Worm (Caenorhabditis elegans): ENCODE measurements around the gene ZK1320.9.
"Not testable (repeated sequence)": the region's sequence is repeated elsewhere in the genome, so short reads cannot be mapped to it uniquely, and the experiment has no call there.

The ZK1320.9 gene

DNA sequence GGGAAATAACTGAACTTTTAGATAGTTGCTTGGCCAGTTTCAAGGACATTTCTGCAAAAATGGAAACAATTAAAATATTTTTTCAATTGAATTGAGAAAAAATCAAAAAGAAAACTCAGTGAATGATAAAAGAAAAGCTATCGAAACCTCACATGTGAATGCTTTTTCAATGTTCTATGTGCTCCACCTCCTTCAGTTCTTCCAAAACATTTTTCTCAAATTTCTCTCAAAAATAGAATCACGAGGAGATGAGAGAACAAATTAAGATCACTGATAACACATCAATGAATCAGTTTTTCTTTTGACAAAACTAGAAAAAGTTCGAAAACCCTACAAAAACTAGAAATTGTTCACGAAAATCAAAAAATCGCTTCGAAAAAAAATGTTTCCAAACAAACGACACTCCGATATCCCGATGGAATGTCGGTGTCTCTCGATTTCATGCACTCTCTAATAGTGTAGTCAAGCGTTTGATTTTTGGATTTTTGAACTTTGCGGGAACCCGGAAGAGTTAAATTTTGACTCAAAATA lies at the start of gene ZK1320.9:
ZK1320.9 (minus strand) TSS at position 51 of the 531 bp plus-strand sequence.
- peak; percentile 34 for TF ChIP-seq nhr-129 (tag; optimal IDR thresholded peaks at IDR 0.05)
- peak; percentile 8 for TF ChIP-seq crh-2 (tag; optimal IDR thresholded peaks at IDR 0.05)
- no peak for TF ChIP-seq nhr-25 (tag; optimal IDR thresholded peaks at IDR 0.05)
- no peak for TF ChIP-seq mdl-1 (tag; optimal IDR thresholded peaks at IDR 0.05)
- TF ChIP-seq nhr-77 (tag; optimal IDR thresholded peaks at IDR 0.05) = no peak
- TF ChIP-seq nhr-10 (tag; optimal IDR thresholded peaks at IDR 0.05) = no peak
- TF ChIP-seq lsy-2 (tag; optimal IDR thresholded peaks at IDR 0.05) = peak in 1 of 2 experiments; percentile 46
- peak; percentile 19 for TF ChIP-seq C34F6.9 (tag; optimal IDR thresholded peaks at IDR 0.05)
- peak; percentile 25 for TF ChIP-seq unc-55 (GFP tag; optimal IDR thresholded peaks at IDR 0.05)
- peak; percentile 47 for TF ChIP-seq fos-1 (tag; optimal IDR thresholded peaks at IDR 0.05)
- peak; percentile 28 for TF ChIP-seq gmeb-1 (tag; optimal IDR thresholded peaks at IDR 0.05)
- peak; percentile 33 for TF ChIP-seq sma-9 (GFP tag; optimal IDR thresholded peaks at IDR 0.05)
- no peak for TF ChIP-seq sma-9 (tag; optimal IDR thresholded peaks at IDR 0.05)

DNA sequence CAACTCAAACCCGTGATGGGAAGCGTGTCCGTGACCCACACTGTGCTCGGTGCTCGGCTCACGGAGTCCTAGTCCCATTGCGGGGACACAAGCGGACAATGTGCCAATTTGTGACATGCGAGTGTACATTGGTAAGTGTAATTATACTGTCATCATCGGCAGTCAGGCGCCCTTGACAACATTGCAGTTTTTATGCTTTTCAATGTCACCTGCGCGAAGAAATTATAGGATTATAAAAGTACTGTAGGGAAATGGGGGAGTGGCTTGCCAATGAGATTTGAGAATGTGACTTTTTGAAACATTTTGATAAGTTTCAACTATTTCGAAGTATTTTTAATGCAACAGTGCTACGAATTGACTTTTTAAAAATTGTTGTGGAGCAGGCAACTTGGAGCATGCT lies 49.3 kb upstream of the ZK1320.9 start:
- TF ChIP-seq unc-39 (tag; optimal IDR thresholded peaks at IDR 0.05) (no peak), alr-1 (tag; optimal IDR thresholded peaks at IDR 0.05) (no peak), aly-2 (tag; optimal IDR thresholded peaks at IDR 0.05) (no peak), lin-13 (GFP tag; optimal IDR thresholded peaks at IDR 0.05) (no peak), ceh-16 (tag; optimal IDR thresholded peaks at IDR 0.05) (no peak), nhr-6 (tag; optimal IDR thresholded peaks at IDR 0.05) (no peak)

DNA sequence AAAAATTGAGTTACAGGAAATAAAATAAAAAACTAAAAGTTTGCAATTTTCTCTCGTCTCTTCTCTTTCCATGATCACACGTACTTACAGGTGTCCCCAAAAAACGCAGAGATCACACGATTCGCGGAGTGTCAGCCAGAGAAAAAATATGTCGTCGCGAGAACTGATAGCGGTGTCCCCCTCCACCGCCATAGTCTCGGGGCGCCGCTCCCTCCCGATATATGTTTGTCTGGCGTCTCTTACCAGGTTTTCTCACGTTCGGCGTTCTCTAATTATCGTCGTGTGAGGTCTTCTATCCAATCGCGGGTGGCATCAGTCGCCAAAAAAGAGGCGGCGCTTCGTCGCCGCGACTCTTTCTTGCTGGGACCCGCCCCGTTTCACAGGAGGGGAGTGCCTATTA lies 45.3 kb upstream of the ZK1320.9 start, which contains the start of gene mab-3:
mab-3 (plus strand) TSS at position 328 of the 400 bp plus-strand sequence.
- not testable (repeated sequence) for TF ChIP-seq ceh-16, dmd-4, skn-1 (tag; optimal IDR thresholded peaks at IDR 0.05)

DNA sequence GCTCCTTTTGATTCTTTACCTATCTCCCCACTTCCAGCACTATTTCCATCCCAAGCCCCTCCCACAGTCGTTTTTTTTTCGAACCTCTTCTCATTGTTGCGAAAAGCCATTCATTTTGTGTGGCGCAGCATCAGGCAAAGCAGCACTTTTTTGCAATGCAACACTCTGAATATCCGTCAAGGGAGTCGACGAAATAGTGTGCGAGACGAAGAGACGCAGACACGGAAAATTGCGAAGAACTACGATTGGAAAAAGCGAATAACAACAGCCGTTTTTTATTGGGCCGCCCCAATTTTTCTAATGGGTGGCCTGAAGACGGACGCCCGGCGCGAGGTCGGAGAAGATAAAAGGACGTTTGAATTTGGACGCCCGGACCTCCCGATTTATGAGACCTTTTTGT lies 43.4 kb upstream of the ZK1320.9 start:
- TF ChIP-seq nhr-11 (tag; optimal IDR thresholded peaks at IDR 0.05) (no peak), egl-27 (tag; optimal IDR thresholded peaks at IDR 0.05) (no peak), nhr-12 (tag; optimal IDR thresholded peaks at IDR 0.05) (no peak), nhr-77 (tag; optimal IDR thresholded peaks at IDR 0.05) (no peak), nhr-25 (tag; optimal IDR thresholded peaks at IDR 0.05) (no peak), elt-1 (tag; optimal IDR thresholded peaks at IDR 0.05) (no peak), sem-4 (tag; optimal IDR thresholded peaks at IDR 0.05) (no peak), crh-2 (tag; optimal IDR thresholded peaks at IDR 0.05) (no peak), F13H6.1 (tag; optimal IDR thresholded peaks at IDR 0.05) (no peak), skn-1 (tag; optimal IDR thresholded peaks at IDR 0.05) (no peak), R02D3.7 (tag; optimal IDR thresholded peaks at IDR 0.05) (no peak), ztf-11 (tag; optimal IDR thresholded peaks at IDR 0.05) (no peak), mbf-1 (tag; optimal IDR thresholded peaks at IDR 0.05) (no peak), mdl-1 (tag; optimal IDR thresholded peaks at IDR 0.05) (no peak), ceh-82 (tag; optimal IDR thresholded peaks at IDR 0.05) (no peak), lin-39 (tag; optimal IDR thresholded peaks at IDR 0.05) (no peak), nhr-10 (tag; optimal IDR thresholded peaks at IDR 0.05) (no peak), unc-62 (GFP tag; optimal IDR thresholded peaks at IDR 0.05) (no peak), unc-39 (tag; optimal IDR thresholded peaks at IDR 0.05) (no peak)

DNA sequence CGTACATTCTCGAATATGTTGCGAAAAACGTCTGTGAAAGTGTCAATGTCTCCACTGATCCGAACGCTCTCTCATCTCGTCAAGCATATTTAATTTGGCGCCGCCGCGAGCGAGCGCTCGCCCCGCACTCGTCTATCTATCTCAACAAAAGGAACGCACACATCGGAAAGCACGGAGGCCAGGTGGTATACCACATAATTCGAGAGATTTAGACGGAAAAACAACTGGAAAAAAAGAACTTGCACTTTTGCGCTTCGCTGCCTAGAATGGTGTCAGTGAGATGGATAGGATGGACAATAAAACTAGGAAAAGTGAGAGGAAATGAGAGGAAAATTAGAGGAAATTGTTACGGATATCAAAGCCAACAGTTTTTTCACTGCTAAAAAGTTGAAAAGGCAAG lies 42.7 kb upstream of the ZK1320.9 start:
- no peak for TF ChIP-seq lin-39 (tag; optimal IDR thresholded peaks at IDR 0.05)
- TF ChIP-seq blmp-1 (tag; optimal IDR thresholded peaks at IDR 0.05; ENCODE audit: insufficient read depth) = peak; percentile 31
- no peak for TF ChIP-seq crh-2 (tag; optimal IDR thresholded peaks at IDR 0.05)
- peak; percentile 44 for TF ChIP-seq F13H6.1 (tag; optimal IDR thresholded peaks at IDR 0.05)
- TF ChIP-seq nhr-21 (tag; optimal IDR thresholded peaks at IDR 0.05) = peak; percentile 34
- TF ChIP-seq lin-13 (GFP tag; optimal IDR thresholded peaks at IDR 0.05) = no peak
- TF ChIP-seq fos-1 (tag; optimal IDR thresholded peaks at IDR 0.05) = peak; percentile 2
- TF ChIP-seq egl-27 (tag; optimal IDR thresholded peaks at IDR 0.05) = peak; percentile 65
- no peak for TF ChIP-seq unc-62 (GFP tag; optimal IDR thresholded peaks at IDR 0.05)
- TF ChIP-seq nhr-11 (tag; optimal IDR thresholded peaks at IDR 0.05) = no peak

Data from whole organism, L2 larva.